Fruit fly (Drosophila melanogaster) whole organism, embryonic: ENCODE measurements around the gene Prat.
A peak's percentile ranks its signal among the peaks of the same experiment; 100 is the strongest.

Experiments used
- Aef1 ChIP-seq: fragments of 200-800 bp; sonication (Bioruptor generic); IDR thresholded peaks from 3 replicates; pipeline ENCODE4 v1.3.6; 2022; ENCODE audit warnings: missing biosample characterization, missing genetic modification characterization
- Antp ChIP-seq: fragments of 200-800 bp; sonication (Bioruptor generic); optimal IDR thresholded peaks from 3 replicates; lab custom pipeline; 2016; ENCODE audit warnings: missing biosample characterization, missing genetic modification characterization
- Bdp1 ChIP-seq: fragments of 200-800 bp; sonication (Bioruptor generic); optimal IDR thresholded peaks from 3 replicates; lab custom pipeline; 2016; ENCODE audit warnings: missing biosample characterization, missing genetic modification characterization
- Bteb2 ChIP-seq: fragments of 200-800 bp; sonication (Bioruptor generic); optimal IDR thresholded peaks from 2 replicates; lab custom pipeline; 2016; ENCODE audit warnings: missing biosample characterization, missing genetic modification characterization
- CG10321 ChIP-seq: fragments of 200-800 bp; sonication (Bioruptor generic); IDR thresholded peaks from 2 replicates; pipeline ENCODE4 v1.3.6; 2022; ENCODE audit warnings: missing biosample characterization, missing genetic modification characterization
- CG10979 ChIP-seq: fragments of 200-800 bp; sonication (Bioruptor generic); optimal IDR thresholded peaks from 2 replicates; lab custom pipeline; 2018; ENCODE audit warnings: missing biosample characterization, mild to moderate bottlenecking, missing genetic modification characterization, moderate library complexity
- CG11560 ChIP-seq: fragments of 200-800 bp; sonication (Bioruptor generic); IDR thresholded peaks from 3 replicates; pipeline ENCODE4 v1.3.6; 2022; ENCODE audit warnings: missing biosample characterization, missing genetic modification characterization
- CG15073 ChIP-seq: fragments of 200-800 bp; sonication (Bioruptor generic); optimal IDR thresholded peaks from 2 replicates; lab custom pipeline; 2016; ENCODE audit warnings: missing biosample characterization, missing genetic modification characterization
- CG15514 ChIP-seq: fragments of 200-800 bp; sonication (Bioruptor generic); optimal IDR thresholded peaks from 3 replicates; lab custom pipeline; 2017; ENCODE audit warnings: missing biosample characterization, missing genetic modification characterization, mild to moderate bottlenecking, moderate library complexity, missing genetic modification reagents
- CG15601 ChIP-seq: fragments of 200-800 bp; sonication (Bioruptor generic); optimal IDR thresholded peaks from 3 replicates; lab custom pipeline; 2019; ENCODE audit warnings: missing biosample characterization, mild to moderate bottlenecking, missing genetic modification characterization, moderate library complexity
- CG16813 ChIP-seq: fragments of 200-800 bp; sonication (Bioruptor generic); IDR thresholded peaks from 3 replicates; pipeline ENCODE4 v1.3.6; 2022; ENCODE audit warnings: missing biosample characterization, missing genetic modification characterization; ENCODE audit not compliant: partially characterized antibody
- CG18619 ChIP-seq: fragments of 200-800 bp; sonication (Bioruptor generic); optimal IDR thresholded peaks from 3 replicates; lab custom pipeline; 2017; ENCODE audit warnings: missing biosample characterization, mild to moderate bottlenecking, missing genetic modification characterization
- CG30431 ChIP-seq: fragments of 200-800 bp; sonication (Bioruptor generic); optimal IDR thresholded peaks from 2 replicates; lab custom pipeline; 2017; ENCODE audit warnings: missing biosample characterization, missing genetic modification characterization
- CG4282 ChIP-seq: fragments of 200-800 bp; sonication (Bioruptor generic); optimal IDR thresholded peaks from 2 replicates; lab custom pipeline; 2016; ENCODE audit warnings: missing biosample characterization, missing genetic modification characterization
- CG4360 ChIP-seq: fragments of 200-800 bp; sonication (Bioruptor generic); IDR thresholded peaks from 2 replicates; pipeline ENCODE4 v1.3.6; 2022; ENCODE audit warnings: missing biosample characterization, missing genetic modification characterization
- CG6654 ChIP-seq: fragments of 200-800 bp; sonication (Bioruptor generic); optimal IDR thresholded peaks from 2 replicates; lab custom pipeline; 2017; ENCODE audit warnings: missing biosample characterization, mild to moderate bottlenecking, missing genetic modification characterization
- CG7786 ChIP-seq: fragments of 200-800 bp; sonication (Bioruptor generic); optimal IDR thresholded peaks from 2 replicates; lab custom pipeline; 2016; ENCODE audit warnings: missing biosample characterization, missing genetic modification characterization
- CG7839 ChIP-seq: fragments of 200-800 bp; sonication (Bioruptor generic); optimal IDR thresholded peaks from 3 replicates; lab custom pipeline; 2018; ENCODE audit warnings: missing biosample characterization, mild to moderate bottlenecking, missing genetic modification characterization, moderate library complexity
- CG7963 ChIP-seq: fragments of 200-800 bp; sonication (Bioruptor generic); IDR thresholded peaks from 3 replicates; pipeline ENCODE4 v1.3.6; 2022; ENCODE audit warnings: missing biosample characterization, missing genetic modification characterization; ENCODE audit not compliant: partially characterized antibody
- CG9797 ChIP-seq: fragments of 200-800 bp; sonication (Bioruptor generic); optimal IDR thresholded peaks from 3 replicates; lab custom pipeline; 2018; ENCODE audit warnings: missing biosample characterization, mild to moderate bottlenecking, missing genetic modification characterization
- CoRest ChIP-seq: fragments of 200-800 bp; sonication (Bioruptor generic); optimal IDR thresholded peaks from 3 replicates; lab custom pipeline; 2018; ENCODE audit warnings: missing biosample characterization, mild to moderate bottlenecking, missing genetic modification characterization, moderate library complexity
- Elba2 ChIP-seq: fragments of 200-800 bp; sonication (Bioruptor generic); optimal IDR thresholded peaks from 3 replicates; lab custom pipeline; 2016; ENCODE audit warnings: missing biosample characterization, missing genetic modification characterization
- Med ChIP-seq: fragments of 200-800 bp; sonication (Bioruptor generic); peaks from one replicate; lab custom pipeline; 2016; ENCODE audit warnings: missing biosample characterization, missing genetic modification characterization, mild to moderate bottlenecking, inconsistent platforms, moderate library complexity
- Mrtf ChIP-seq: fragments of 200-800 bp; sonication (Bioruptor generic); IDR thresholded peaks from 3 replicates; pipeline ENCODE4 v1.3.6; 2022; ENCODE audit warnings: missing biosample characterization, missing genetic modification characterization
- Myb ChIP-seq: fragments of 200-800 bp; sonication (Bioruptor generic); optimal IDR thresholded peaks from 2 replicates; lab custom pipeline; 2016; ENCODE audit warnings: missing biosample characterization, missing genetic modification characterization
- Ptx1 ChIP-seq: fragments of 200-800 bp; sonication (Bioruptor generic); IDR thresholded peaks from 2 replicates; pipeline ENCODE4 v1.3.6; 2022; ENCODE audit warnings: missing biosample characterization, missing genetic modification characterization
- amos ChIP-seq: fragments of 200-800 bp; sonication (Bioruptor generic); IDR thresholded peaks from 2 replicates; pipeline ENCODE4 v1.3.6; 2022; ENCODE audit warnings: missing biosample characterization, missing genetic modification characterization; ENCODE audit not compliant: partially characterized antibody
- bbx ChIP-seq: fragments of 200-800 bp; sonication (Bioruptor generic); IDR thresholded peaks from 2 replicates; pipeline ENCODE4 v1.3.6; 2022; ENCODE audit warnings: missing biosample characterization, missing genetic modification characterization; ENCODE audit not compliant: partially characterized antibody
- bcd ChIP-seq: fragments of 200-800 bp; sonication (Bioruptor generic); optimal IDR thresholded peaks from 2 replicates; lab custom pipeline; 2017; ENCODE audit warnings: missing biosample characterization, mild to moderate bottlenecking, missing genetic modification characterization
- chinmo ChIP-seq: fragments of 200-800 bp; sonication (Bioruptor generic); IDR thresholded peaks from 4 replicates; pipeline ENCODE4 v1.3.6; 2022; ENCODE audit warnings: missing biosample characterization, missing genetic modification characterization; ENCODE audit not compliant: partially characterized antibody
- cwo ChIP-seq: fragments of 200-800 bp; sonication (Bioruptor generic); optimal IDR thresholded peaks from 3 replicates; lab custom pipeline; 2017; ENCODE audit warnings: missing biosample characterization, missing genetic modification characterization, mild to moderate bottlenecking, moderate library complexity, missing genetic modification reagents
- dm ChIP-seq: fragments of 200-800 bp; sonication (Bioruptor generic); optimal IDR thresholded peaks from 3 replicates; lab custom pipeline; 2016; ENCODE audit warnings: missing biosample characterization, missing genetic modification characterization
- dmrt11E ChIP-seq: fragments of 200-800 bp; sonication (Bioruptor generic); optimal IDR thresholded peaks from 3 replicates; lab custom pipeline; 2018; ENCODE audit warnings: missing biosample characterization, mild to moderate bottlenecking, missing genetic modification characterization, moderate library complexity
- gfzf ChIP-seq: fragments of 200-800 bp; sonication (Bioruptor generic); optimal IDR thresholded peaks from 2 replicates; lab custom pipeline; 2016; ENCODE audit warnings: missing biosample characterization, mild to moderate bottlenecking, missing genetic modification characterization, moderate library complexity
- ham ChIP-seq: fragments of 200-800 bp; sonication (Bioruptor generic); IDR thresholded peaks from 2 replicates; pipeline ENCODE4 v1.3.6; 2022; ENCODE audit warnings: missing biosample characterization, missing genetic modification characterization
- hb ChIP-seq: fragments of 200-800 bp; sonication (Bioruptor generic); IDR thresholded peaks from 3 replicates; pipeline ENCODE4 v1.3.6; 2022; ENCODE audit warnings: missing biosample characterization, missing genetic modification characterization; ENCODE audit not compliant: partially characterized antibody
- hbn ChIP-seq: fragments of 200-800 bp; sonication (Bioruptor generic); IDR thresholded peaks from 2 replicates; pipeline ENCODE4 v1.3.6; 2022; ENCODE audit warnings: missing biosample characterization, missing genetic modification characterization; ENCODE audit not compliant: partially characterized antibody
- hth ChIP-seq: fragments of >200 bp; optimal IDR thresholded peaks from 2 replicates; lab custom pipeline; 2017; ENCODE audit warnings: inconsistent platforms
- ind ChIP-seq: fragments of 200-800 bp; sonication (Bioruptor generic); optimal IDR thresholded peaks from 3 replicates; lab custom pipeline; 2016; ENCODE audit warnings: missing biosample characterization, missing genetic modification characterization
- kah ChIP-seq: fragments of 200-800 bp; sonication (Bioruptor generic); optimal IDR thresholded peaks from 2 replicates; lab custom pipeline; 2018; ENCODE audit warnings: missing biosample characterization, mild to moderate bottlenecking, missing genetic modification characterization
- lmd ChIP-seq: fragments of 200-800 bp; sonication (Bioruptor generic); IDR thresholded peaks from 2 replicates; pipeline ENCODE4 v1.3.6; 2022; ENCODE audit warnings: missing biosample characterization, missing genetic modification characterization
- maf-S ChIP-seq: fragments of 200-800 bp; sonication (Bioruptor generic); optimal IDR thresholded peaks from 2 replicates; lab custom pipeline; 2016; ENCODE audit warnings: missing biosample characterization, missing genetic modification characterization
- pb ChIP-seq: fragments of 200-800 bp; sonication (Bioruptor generic); optimal IDR thresholded peaks from 3 replicates; lab custom pipeline; 2016; ENCODE audit warnings: missing biosample characterization, missing genetic modification characterization
- salm ChIP-seq: fragments of 200-800 bp; sonication (Bioruptor generic); optimal IDR thresholded peaks from 2 replicates; lab custom pipeline; 2018; ENCODE audit warnings: missing biosample characterization, mild to moderate bottlenecking, missing genetic modification characterization
- sob ChIP-seq: fragments of 200-800 bp; sonication (Bioruptor generic); IDR thresholded peaks from 2 replicates; pipeline ENCODE4 v1.3.6; 2022; ENCODE audit warnings: missing biosample characterization, missing genetic modification characterization
- stwl ChIP-seq: fragments of 200-800 bp; sonication (Bioruptor generic); optimal IDR thresholded peaks from 3 replicates; lab custom pipeline; 2018; ENCODE audit warnings: missing biosample characterization, mild to moderate bottlenecking, missing genetic modification characterization, moderate library complexity
- trem ChIP-seq: fragments of 200-800 bp; optimal IDR thresholded peaks from 3 replicates; lab custom pipeline; 2019; ENCODE audit warnings: missing biosample characterization, mild to moderate bottlenecking, missing genetic modification characterization, moderate library complexity
- twi ChIP-seq: fragments of 200-800 bp; optimal IDR thresholded peaks from 2 replicates; lab custom pipeline; 2019; ENCODE audit warnings: missing biosample characterization, mild to moderate bottlenecking, missing genetic modification characterization, moderate library complexity
- vvl ChIP-seq: fragments of 200-800 bp; sonication (Bioruptor generic); IDR thresholded peaks from 2 replicates; pipeline ENCODE4 v1.3.6; 2022; ENCODE audit warnings: missing biosample characterization, missing genetic modification characterization
- wdn ChIP-seq: fragments of 200-800 bp; sonication (Bioruptor generic); IDR thresholded peaks from 2 replicates; pipeline ENCODE4 v1.3.6; 2022; ENCODE audit warnings: missing biosample characterization, missing genetic modification characterization
- wor ChIP-seq: fragments of 200-800 bp; sonication (Bioruptor generic); IDR thresholded peaks from 2 replicates; pipeline ENCODE4 v1.3.6; 2022; ENCODE audit warnings: missing biosample characterization, missing genetic modification characterization

The Prat gene

DNA sequence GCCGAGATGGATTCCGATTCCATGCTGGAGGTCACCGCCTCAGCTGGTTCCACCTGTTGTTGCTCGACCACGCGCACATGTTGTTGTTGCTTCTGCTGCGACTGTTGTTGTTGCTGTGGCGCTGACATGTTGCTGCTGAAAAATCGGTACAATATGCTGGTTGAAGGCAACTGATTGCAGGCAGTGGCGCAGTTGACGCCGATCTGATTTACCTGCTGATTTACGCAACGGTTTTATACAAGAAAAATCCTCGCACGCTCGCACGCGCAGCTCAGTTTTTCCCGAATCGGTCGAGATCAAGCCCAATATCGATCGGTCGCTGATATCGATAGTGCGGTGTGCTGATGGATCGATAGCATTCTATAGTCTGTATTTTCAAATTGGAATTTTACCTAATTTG is at the start of gene Prat:
Prat (minus strand) TSS at position 298 of the 400 bp plus-strand sequence.
- peak; percentile 9 for TF ChIP-seq Myb (GFP tag; lab: Kevin White, UChicago)
- no peak for TF ChIP-seq Ptx1 (GFP tag; lab: Robert Waterston, UW)
- TF ChIP-seq bbx, result peak; percentile 80
- TF ChIP-seq CG11560, result no peak
- TF ChIP-seq wor (GFP tag; lab: Robert Waterston, UW), result no peak
- TF ChIP-seq ham (GFP tag; lab: Robert Waterston, UW), result no peak
- peak; percentile 71 for TF ChIP-seq Elba2 (GFP tag; lab: Kevin White, UChicago)
- TF ChIP-seq CG7839 (tag; lab: Kevin White, UChicago), result no peak
- TF ChIP-seq CG4360 (GFP tag; lab: Robert Waterston, UW), result peak; percentile 96
- peak; percentile 9 for TF ChIP-seq CoRest
- no peak for TF ChIP-seq Mrtf (GFP tag; lab: Robert Waterston, UW)
- TF ChIP-seq twi (tag; lab: Kevin White, UChicago), result no peak
- TF ChIP-seq amos (GFP tag; lab: Robert Waterston, UW), result peak; percentile 79
- peak; percentile 47; the same call in 2 of the 3 replicates for TF ChIP-seq hb (GFP tag; lab: Robert Waterston, UW)
- no peak for TF ChIP-seq CG15073 (GFP tag; lab: Kevin White, UChicago)
- TF ChIP-seq CG9797 (GFP tag; lab: Kevin White, UChicago), result no peak
- peak; percentile 80 for TF ChIP-seq dm (GFP tag; lab: Kevin White, UChicago)
- TF ChIP-seq salm (tag; lab: Kevin White, UChicago), result no peak
- TF ChIP-seq CG6654, result no peak
- TF ChIP-seq maf-S (GFP tag; lab: Kevin White, UChicago), result no peak
- TF ChIP-seq kah (GFP tag; lab: Kevin White, UChicago), result peak; percentile 97
- no peak for TF ChIP-seq CG10321 (GFP tag; lab: Robert Waterston, UW)
- no peak for TF ChIP-seq bcd (GFP tag; lab: Kevin White, UChicago)
- TF ChIP-seq CG30431 (GFP tag; lab: Kevin White, UChicago), result no peak
- TF ChIP-seq lmd (GFP tag; lab: Robert Waterston, UW), result no peak
- no peak for TF ChIP-seq CG7786 (GFP tag; lab: Kevin White, UChicago)
- no peak for TF ChIP-seq CG10979 (tag; lab: Kevin White, UChicago)
- peak; percentile 53; the same call in 1 of the 4 replicates for TF ChIP-seq chinmo (GFP tag; lab: Robert Waterston, UW)
- TF ChIP-seq CG4282, result no peak
- TF ChIP-seq CG7963 (GFP tag; lab: Robert Waterston, UW), result peak; percentile 73
- TF ChIP-seq CG15601 (tag; lab: Kevin White, UChicago), result no peak
- no peak for TF ChIP-seq Antp (GFP tag; lab: Kevin White, UChicago)
- TF ChIP-seq Aef1 (GFP tag; lab: Robert Waterston, UW), result peak; percentile 31; the same call in 1 of the 3 replicates
- no peak for TF ChIP-seq ind
- TF ChIP-seq trem, result peak; percentile 70
- TF ChIP-seq sob (GFP tag; lab: Robert Waterston, UW), result no peak
- no peak for TF ChIP-seq Bteb2 (GFP tag; lab: Kevin White, UChicago)
- TF ChIP-seq CG16813 (GFP tag; lab: Robert Waterston, UW), result peak; percentile 75
- peak; percentile 33 for TF ChIP-seq stwl
- no peak for TF ChIP-seq wdn
- no peak for TF ChIP-seq CG18619
- no peak for TF ChIP-seq pb (GFP tag; lab: Kevin White, UChicago)
- no peak for TF ChIP-seq Bdp1 (GFP tag; lab: Kevin White, UChicago)
- TF ChIP-seq CG15514 (GFP tag; lab: Kevin White, UChicago), result peak; percentile 40
- TF ChIP-seq cwo (GFP tag; lab: Kevin White, UChicago), result no peak
- TF ChIP-seq Med, result peak; percentile 66
- TF ChIP-seq hbn (GFP tag; lab: Robert Waterston, UW), result peak; percentile 65
- no peak for TF ChIP-seq hth (lab: Kevin White, UChicago)
- peak; percentile 25; the same call in 1 of the 2 replicates for TF ChIP-seq vvl (GFP tag; lab: Robert Waterston, UW)
- peak; percentile 26 for TF ChIP-seq gfzf (GFP tag; lab: Kevin White, UChicago)
- no peak for TF ChIP-seq dmrt11E
